Fruit fly (Drosophila melanogaster): ENCODE measurements around the gene dyl.

Gene dyl

DNA sequence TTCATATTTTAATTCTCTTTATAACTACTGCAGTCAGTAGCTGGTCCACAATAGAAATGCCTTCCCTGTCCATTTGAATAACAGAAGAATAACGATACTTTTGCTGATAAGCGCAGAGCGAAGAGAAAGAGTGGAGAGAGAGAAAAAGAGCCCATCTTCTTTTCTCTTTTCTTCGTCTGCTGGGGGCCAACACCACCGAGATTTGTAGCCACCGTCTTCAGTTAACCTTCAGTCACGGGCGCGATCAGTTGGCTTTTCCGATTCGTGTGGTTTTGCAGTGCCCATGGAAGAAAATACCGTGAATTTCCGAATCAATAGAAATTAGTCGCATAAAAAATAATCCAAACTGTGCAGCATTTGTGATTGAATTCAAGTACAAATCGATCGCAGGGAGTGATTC is 44.0 kb downstream of the dyl start, which contains the start of gene CG1273:
CG1273 (plus strand) TSS at position 218 of the 400 bp plus-strand sequence.
- TF ChIP-seq fru (GFP tag; optimal IDR thresholded peaks at IDR 0.05) (no peak), Hnf4 (GFP tag; optimal IDR thresholded peaks at IDR 0.05) (no peak), Abd-B (GFP tag; optimal IDR thresholded peaks at IDR 0.05) (no peak), foxo (GFP tag; optimal IDR thresholded peaks at IDR 0.05) (no peak), Hr78 (GFP tag; optimal IDR thresholded peaks at IDR 0.05) (no peak), dl (GFP tag; optimal IDR thresholded peaks at IDR 0.05; ENCODE audit: insufficient read depth in 1 of 2, partially characterized antibody in 2 of 2) (no peak), br (GFP tag; optimal IDR thresholded peaks at IDR 0.05) (no peak), Sp1 (GFP tag; optimal IDR thresholded peaks at IDR 0.05) (no peak), usp (GFP tag; optimal IDR thresholded peaks at IDR 0.05) (no peak), Vsx2 (GFP tag; optimal IDR thresholded peaks at IDR 0.05; ENCODE audit: partially characterized antibody) (no peak), CG32264 (GFP tag; optimal IDR thresholded peaks at IDR 0.05) (no peak), Mio (GFP tag; optimal IDR thresholded peaks at IDR 0.05) (no peak), CG9705 (GFP tag; optimal IDR thresholded peaks at IDR 0.05) (no peak), h (GFP tag; optimal IDR thresholded peaks at IDR 0.05) (no peak), N (GFP tag; optimal IDR thresholded peaks at IDR 0.05) (no peak), tai (GFP tag; optimal IDR thresholded peaks at IDR 0.05) (no peak), brk (GFP tag; optimal IDR thresholded peaks at IDR 0.05) (no peak), woc (GFP tag; optimal IDR thresholded peaks at IDR 0.05) (no peak), Myc (optimal IDR thresholded peaks at IDR 0.05) (no peak)

DNA sequence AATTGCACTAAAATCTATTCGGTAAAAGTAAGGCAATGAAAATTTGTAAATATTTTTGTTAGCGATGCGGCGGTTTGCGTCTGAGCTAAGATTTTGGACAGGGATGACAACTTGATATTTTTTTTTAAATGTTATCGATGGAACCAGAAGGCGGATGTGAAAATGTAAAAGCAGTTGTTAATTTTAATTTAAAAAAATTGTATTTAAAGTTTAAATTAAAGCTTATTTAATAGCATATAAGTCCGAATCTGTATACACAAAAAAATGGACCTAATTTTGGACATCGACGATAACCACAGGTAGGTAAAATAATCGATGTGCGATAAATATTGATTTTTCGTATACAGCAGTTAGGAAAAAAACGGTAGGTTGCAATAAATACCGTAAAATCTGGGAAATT is 45.1 kb downstream of the dyl start, which contains the start of the genes CG11586 and VhaM9.7-a:
CG11586 (minus strand) TSS at position 87 of the 400 bp plus-strand sequence.
VhaM9.7-a (plus strand) TSS at position 322 of the 400 bp plus-strand sequence.
- peak in 1 of 2 experiments; percentile 21 for TF ChIP-seq foxo (GFP tag; optimal IDR thresholded peaks at IDR 0.05)
- TF ChIP-seq Dif (GFP tag; optimal IDR thresholded peaks at IDR 0.05; ENCODE audit: partially characterized antibody): no peak
- peak; percentile 4 for TF ChIP-seq Jra (GFP tag; optimal IDR thresholded peaks at IDR 0.05)
- peak; percentile 18 for TF ChIP-seq rgr (GFP tag; optimal IDR thresholded peaks at IDR 0.05)
- peak; percentile 9 for TF ChIP-seq h (GFP tag; optimal IDR thresholded peaks at IDR 0.05)
- no peak for TF ChIP-seq CG9705 (GFP tag; optimal IDR thresholded peaks at IDR 0.05)
- TF ChIP-seq OdsH (GFP tag; optimal IDR thresholded peaks at IDR 0.05): peak; percentile 1
- peak; percentile 4 for TF ChIP-seq psq (GFP tag; optimal IDR thresholded peaks at IDR 0.05)

dm6 chr3L:4261177-4261576 is 46.3 kb downstream of the dyl start:
- TF ChIP-seq HLH106 (tag; optimal IDR thresholded peaks at IDR 0.05) (no peak), Hnf4 (GFP tag; optimal IDR thresholded peaks at IDR 0.05) (no peak), fru (GFP tag; optimal IDR thresholded peaks at IDR 0.05) (no peak), CG32264 (GFP tag; optimal IDR thresholded peaks at IDR 0.05) (no peak), brk (GFP tag; optimal IDR thresholded peaks at IDR 0.05) (no peak), lola (GFP tag; optimal IDR thresholded peaks at IDR 0.05) (no peak)

dm6 chr3L:4259102-4259558 is 48.4 kb downstream of the dyl start, which contains the start of the genes CG15011 and CG1309:
Gene CG15011 (minus strand): TSS chr3L:4259152.
Gene CG1309 (plus strand): TSS chr3L:4259430.
- TF ChIP-seq pan (optimal IDR thresholded peaks at IDR 0.05) (no peak), br (GFP tag; optimal IDR thresholded peaks at IDR 0.05) (peak; percentile 83), CG32264 (GFP tag; optimal IDR thresholded peaks at IDR 0.05) (peak; percentile 19), brk (GFP tag; optimal IDR thresholded peaks at IDR 0.05) (no peak), jim (GFP tag; optimal IDR thresholded peaks at IDR 0.05) (no peak), usp (GFP tag; optimal IDR thresholded peaks at IDR 0.05) (no peak), CG9705 (GFP tag; optimal IDR thresholded peaks at IDR 0.05) (peak; percentile 83), GATAd (GFP tag; optimal IDR thresholded peaks at IDR 0.05) (peak; percentile 88), Vsx2 (GFP tag; optimal IDR thresholded peaks at IDR 0.05; ENCODE audit: partially characterized antibody) (no peak), psq (GFP tag; optimal IDR thresholded peaks at IDR 0.05) (peak; percentile 72), N (GFP tag; optimal IDR thresholded peaks at IDR 0.05) (no peak), woc (GFP tag; optimal IDR thresholded peaks at IDR 0.05) (peak; percentile 94), lola (GFP tag; optimal IDR thresholded peaks at IDR 0.05) (no peak), Hr83 (GFP tag; optimal IDR thresholded peaks at IDR 0.05; ENCODE audit: poor library complexity, severe bottlenecking) (peak; percentile 47), rgr (GFP tag; optimal IDR thresholded peaks at IDR 0.05) (peak; percentile 88), Mio (GFP tag; optimal IDR thresholded peaks at IDR 0.05) (no peak), Hnf4 (GFP tag; optimal IDR thresholded peaks at IDR 0.05) (peak; percentile 85), HLH106 (tag; optimal IDR thresholded peaks at IDR 0.05) (peak; percentile 89), Sp1 (GFP tag; optimal IDR thresholded peaks at IDR 0.05) (peak; percentile 86), Rel (GFP tag; optimal IDR thresholded peaks at IDR 0.05) (no peak), Rel (tag; optimal IDR thresholded peaks at IDR 0.05) (peak; percentile 72), CrebA (GFP tag; optimal IDR thresholded peaks at IDR 0.05; ENCODE audit: borderline replicate concordance) (no peak), OdsH (GFP tag; optimal IDR thresholded peaks at IDR 0.05) (peak; percentile 82), h (GFP tag; optimal IDR thresholded peaks at IDR 0.05) (peak; percentile 90), fru (GFP tag; optimal IDR thresholded peaks at IDR 0.05) (peak; percentile 86), dl (GFP tag; optimal IDR thresholded peaks at IDR 0.05; ENCODE audit: insufficient read depth in 1 of 2, partially characterized antibody in 2 of 2) (no peak), Abd-B (GFP tag; optimal IDR thresholded peaks at IDR 0.05) (no peak), Jra (GFP tag; optimal IDR thresholded peaks at IDR 0.05) (peak; percentile 86), dsf (GFP tag; optimal IDR thresholded peaks at IDR 0.05; ENCODE audit: borderline replicate concordance) (peak; percentile 51), Dif (GFP tag; optimal IDR thresholded peaks at IDR 0.05; ENCODE audit: partially characterized antibody) (no peak), Hr78 (GFP tag; optimal IDR thresholded peaks at IDR 0.05) (no peak), sage (GFP tag; optimal IDR thresholded peaks at IDR 0.05) (no peak), Dfd (GFP tag; optimal IDR thresholded peaks at IDR 0.05) (no peak), sv (GFP tag; optimal IDR thresholded peaks at IDR 0.05) (peak; percentile 74), foxo (GFP tag; optimal IDR thresholded peaks at IDR 0.05) (peak in 1 of 2 experiments; percentile 87), tai (GFP tag; optimal IDR thresholded peaks at IDR 0.05) (no peak), ey (GFP tag; optimal IDR thresholded peaks at IDR 0.05) (peak; percentile 86), Myc (optimal IDR thresholded peaks at IDR 0.05) (no peak), dmrt93B (GFP tag; optimal IDR thresholded peaks at IDR 0.05) (peak; percentile 48)
